Worm (Caenorhabditis elegans): Measurements from ENCODE around the gene C04A11.2.
A peak's percentile ranks its signal among the peaks of the same experiment; 100 is the strongest.

The C04A11.2 gene

DNA sequence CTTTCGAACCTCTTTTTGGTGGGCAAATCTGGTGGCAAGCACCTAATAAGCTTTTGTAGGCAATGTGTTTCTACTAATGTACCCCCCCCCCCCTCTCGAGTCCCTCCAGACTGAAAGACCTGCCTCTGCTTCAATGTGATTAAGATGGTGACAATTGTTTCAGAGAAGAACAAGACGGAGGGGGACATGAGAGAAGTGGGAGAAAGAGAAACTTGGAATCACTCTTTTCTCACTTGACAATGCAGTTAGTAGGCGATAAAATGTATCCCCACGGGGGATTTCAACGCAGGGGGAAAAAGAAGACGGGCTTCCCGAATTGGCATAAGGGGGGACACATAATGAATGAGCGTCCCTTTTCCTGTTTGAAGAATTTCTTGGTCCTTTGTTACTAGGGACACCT is 36.4 kb downstream of the C04A11.2 start:
- TF ChIP-seq fkh-6 (tag; optimal IDR thresholded peaks at IDR 0.05) (no peak), ceh-31 (tag; optimal IDR thresholded peaks at IDR 0.05) (peak; percentile 32), unc-42 (tag; optimal IDR thresholded peaks at IDR 0.05) (peak; percentile 67), F13H6.1 (tag; optimal IDR thresholded peaks at IDR 0.05) (no peak), unc-3 (GFP tag; conservative IDR thresholded peaks at IDR 0.05) (no peak), unc-3 (tag; optimal IDR thresholded peaks at IDR 0.05) (peak; percentile 24), ceh-14 (tag; optimal IDR thresholded peaks at IDR 0.05) (no peak)

DNA sequence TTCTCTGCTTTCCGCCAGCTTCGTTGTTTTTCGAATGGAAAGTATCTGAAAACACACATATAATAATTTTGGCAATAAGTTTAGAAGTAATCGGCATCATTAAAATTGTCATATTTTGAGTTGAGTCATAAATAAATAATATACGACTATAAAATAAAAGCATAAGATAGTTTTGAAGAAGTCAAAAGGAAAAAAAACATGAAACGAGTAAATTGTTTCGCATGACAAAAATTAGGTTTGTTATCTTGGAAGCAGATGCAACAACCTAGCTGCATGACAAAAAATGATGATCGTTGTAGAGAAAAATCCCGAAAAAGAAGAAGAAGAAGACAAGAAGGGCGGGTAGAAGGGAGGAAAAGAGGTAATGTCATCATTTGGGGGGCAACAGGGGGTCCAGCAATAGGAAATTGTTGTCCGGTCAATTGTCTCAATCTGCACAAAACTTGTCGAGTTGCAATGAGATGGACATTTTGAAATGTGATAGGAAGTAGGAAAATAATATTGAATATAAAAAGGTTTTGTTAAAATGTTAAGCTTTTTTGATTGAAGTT is 37.4 kb downstream of the C04A11.2 start, which contains the start of gene nlg-1:
Gene nlg-1 (minus strand): TSS at position 51 of the 551 bp plus-strand sequence.
- TF ChIP-seq unc-42 (tag; optimal IDR thresholded peaks at IDR 0.05) (peak; percentile 82), hlh-30 (tag; optimal IDR thresholded peaks at IDR 0.05; ENCODE audit: insufficient read depth) (no peak)

DNA sequence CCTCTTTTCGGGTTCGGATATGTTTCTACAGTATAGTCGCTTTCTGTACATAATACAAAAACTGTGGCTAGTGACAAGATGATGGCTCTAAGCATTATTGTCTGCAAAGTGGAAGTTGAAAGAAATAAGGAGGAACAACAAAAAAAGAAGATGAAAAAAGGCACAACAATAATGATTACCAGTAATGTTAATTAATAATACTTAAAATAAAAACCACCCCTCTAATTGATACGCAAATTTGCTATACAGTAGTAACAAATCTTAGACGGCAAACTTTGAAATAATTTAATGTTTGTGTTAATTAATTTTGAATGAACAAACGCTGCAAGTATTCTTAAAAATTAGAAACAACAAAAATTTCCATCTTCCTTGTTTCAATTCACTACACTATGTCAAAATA is 47.0 kb downstream of the C04A11.2 start, which contains the start of gene Y12A6A.1:
Gene Y12A6A.1 (minus strand): TSS at position 101 of the 400 bp plus-strand sequence.
- no peak for TF ChIP-seq C38D4.7 (GFP tag; optimal IDR thresholded peaks at IDR 0.05)
- no peak for TF ChIP-seq ceh-19 (GFP tag; optimal IDR thresholded peaks at IDR 0.05)
- no peak for TF ChIP-seq hlh-6 (tag; optimal IDR thresholded peaks at IDR 0.05)
- no peak for TF ChIP-seq hlh-15 (tag; optimal IDR thresholded peaks at IDR 0.05)
- TF ChIP-seq tbx-7 (tag; optimal IDR thresholded peaks at IDR 0.05), result no peak
- no peak for TF ChIP-seq zip-5 (tag; optimal IDR thresholded peaks at IDR 0.05)
- TF ChIP-seq ceh-24 (tag; optimal IDR thresholded peaks at IDR 0.05), result no peak
- no peak for TF ChIP-seq sox-4 (tag; optimal IDR thresholded peaks at IDR 0.05)
- no peak for TF ChIP-seq pros-1 (tag; optimal IDR thresholded peaks at IDR 0.05)
- no peak for TF ChIP-seq ceh-45 (GFP tag; IDR thresholded peaks at IDR 0.05)
- TF ChIP-seq hlh-8 (tag; optimal IDR thresholded peaks at IDR 0.05), result no peak
- no peak for TF ChIP-seq ahr-1 (tag; optimal IDR thresholded peaks at IDR 0.05)
- no peak for TF ChIP-seq madf-2 (tag; optimal IDR thresholded peaks at IDR 0.05)
- TF ChIP-seq dmd-4 (tag; optimal IDR thresholded peaks at IDR 0.05; ENCODE audit: borderline replicate concordance), result no peak
- TF ChIP-seq nhr-11 (tag; optimal IDR thresholded peaks at IDR 0.05), result no peak
- TF ChIP-seq fax-1 (tag; optimal IDR thresholded peaks at IDR 0.05), result no peak
- TF ChIP-seq odd-2 (tag; optimal IDR thresholded peaks at IDR 0.05), result no peak
- no peak for TF ChIP-seq ceh-30 (tag; optimal IDR thresholded peaks at IDR 0.05)
- TF ChIP-seq ets-4 (tag; optimal IDR thresholded peaks at IDR 0.05), result no peak

DNA sequence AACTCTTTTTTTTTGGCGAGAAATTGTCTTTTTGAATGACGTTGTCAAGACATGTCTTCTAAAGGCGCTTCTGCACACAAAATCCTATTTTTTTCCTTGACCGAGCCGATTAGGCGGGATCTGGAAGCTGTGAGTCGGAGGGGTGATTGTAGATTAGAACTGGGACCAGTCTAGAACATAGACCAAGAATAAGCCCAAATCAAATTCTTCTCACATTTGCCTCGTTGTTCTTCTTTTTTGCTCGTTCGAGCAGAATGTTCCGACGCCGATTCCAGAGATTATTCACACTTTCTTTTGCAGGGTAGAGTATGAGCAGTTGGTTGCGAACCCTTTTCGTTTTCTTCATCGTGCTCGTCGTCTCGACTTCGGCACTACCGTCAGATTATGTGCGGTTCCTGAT is 50.1 kb downstream of the C04A11.2 start, which contains the start of gene nlp-53:
Gene nlp-53 (plus strand): TSS at position 301 of the 400 bp plus-strand sequence.
- TF ChIP-seq odd-2 (tag; optimal IDR thresholded peaks at IDR 0.05), result no peak
- no peak for TF ChIP-seq che-1 (tag; optimal IDR thresholded peaks at IDR 0.05)
- no peak for TF ChIP-seq ceh-31 (tag; optimal IDR thresholded peaks at IDR 0.05)
- no peak for TF ChIP-seq madf-2 (tag; optimal IDR thresholded peaks at IDR 0.05)
- TF ChIP-seq hlh-13 (GFP tag; optimal IDR thresholded peaks at IDR 0.05), result no peak
- no peak for TF ChIP-seq dve-1 (tag; optimal IDR thresholded peaks at IDR 0.05)
